Worm (Caenorhabditis elegans) whole organism, late embryonic: ENCODE data around the gene ecps-1.

ENCODE experiments used
- C38D4.7 ChIP-seq: fragments of 200-800 bp; sonication (Bioruptor generic); optimal IDR thresholded peaks from 2 replicates; lab custom pipeline; 2018; ENCODE audit warnings: mild to moderate bottlenecking, missing genetic modification characterization, moderate library complexity, missing compliant biosample characterization
- K09A11.1 ChIP-seq: sonication (generic microtip); optimal IDR thresholded peaks from 2 replicates; lab custom pipeline; 2017; ENCODE audit warnings: antibody characterized with exemption, mild to moderate bottlenecking, missing genetic modification characterization, missing compliant biosample characterization; ENCODE audit not compliant: insufficient read depth
- T23F11.4 ChIP-seq: fragments of 200-800 bp; sonication (Bioruptor generic); optimal IDR thresholded peaks from 2 replicates; lab custom pipeline; 2018; ENCODE audit warnings: mild to moderate bottlenecking, missing genetic modification characterization, missing compliant biosample characterization
- Y22D7AL.16 ChIP-seq: sonication (generic microtip); optimal IDR thresholded peaks from 2 replicates; lab custom pipeline; 2016; ENCODE audit warnings: missing genetic modification characterization, missing compliant biosample characterization
- ahr-1 ChIP-seq: sonication (generic microtip); optimal IDR thresholded peaks from 2 replicates; lab custom pipeline; 2016; ENCODE audit warnings: missing genetic modification characterization, missing compliant biosample characterization
- ama-1 ChIP-seq: fragments of 150-350 bp; optimal IDR thresholded peaks from 2 replicates; lab custom pipeline; 2014
- ceh-14 ChIP-seq: sonication (generic microtip); optimal IDR thresholded peaks from 2 replicates; lab custom pipeline; 2016; ENCODE audit warnings: missing genotype, missing genetic modification characterization, missing compliant biosample characterization
- ceh-18 ChIP-seq: sonication (generic microtip); optimal IDR thresholded peaks from 2 replicates; lab custom pipeline; 2016; ENCODE audit warnings: missing genetic modification characterization, missing compliant biosample characterization
- ceh-2 ChIP-seq: sonication (generic microtip); optimal IDR thresholded peaks from 2 replicates; lab custom pipeline; 2016; ENCODE audit warnings: missing genotype, missing genetic modification characterization, missing compliant biosample characterization
- ceh-30 ChIP-seq: fragments of 150-350 bp; optimal IDR thresholded peaks from 2 replicates; lab custom pipeline; 2014; ENCODE audit warnings: missing biosample characterization, missing genetic modification characterization
- ceh-34 ChIP-seq: sonication (generic microtip); optimal IDR thresholded peaks from 2 replicates; lab custom pipeline; 2016; ENCODE audit warnings: mild to moderate bottlenecking, missing genetic modification characterization, missing compliant biosample characterization
- ceh-45 ChIP-seq: fragments of 200-800 bp; sonication (Bioruptor generic); IDR thresholded peaks from 2 replicates; pipeline ENCODE4 v1.3.6; 2022; ENCODE audit warnings: missing genetic modification reagents, missing genetic modification characterization, missing compliant biosample characterization
- ceh-48 ChIP-seq: sonication (generic microtip); optimal IDR thresholded peaks from 2 replicates; lab custom pipeline; 2016; ENCODE audit warnings: missing genetic modification characterization, inconsistent platforms, missing compliant biosample characterization
- ceh-6 ChIP-seq: fragments of 200-800 bp; sonication (Bioruptor generic); optimal IDR thresholded peaks from 2 replicates; lab custom pipeline; 2018; ENCODE audit warnings: mild to moderate bottlenecking, missing genetic modification characterization, missing compliant biosample characterization
- ceh-9 ChIP-seq: sonication (generic microtip); optimal IDR thresholded peaks from 2 replicates; lab custom pipeline; 2016; ENCODE audit warnings: mild to moderate bottlenecking, missing genetic modification characterization, inconsistent platforms, missing compliant biosample characterization
- che-1 ChIP-seq: sonication (generic microtip); optimal IDR thresholded peaks from 2 replicates; lab custom pipeline; 2016; ENCODE audit warnings: mild to moderate bottlenecking, missing genetic modification characterization, missing compliant biosample characterization
- dmd-4 ChIP-seq: sonication (generic microtip); optimal IDR thresholded peaks from 2 replicates; lab custom pipeline; 2016; ENCODE audit warnings: borderline replicate concordance, missing genetic modification characterization, missing compliant biosample characterization
- dve-1 ChIP-seq: sonication (generic microtip); optimal IDR thresholded peaks from 2 replicates; lab custom pipeline; 2017; ENCODE audit warnings: antibody characterized with exemption, mild to moderate bottlenecking, missing genetic modification characterization, missing compliant biosample characterization
- elt-2 ChIP-seq: sonication (generic microtip); optimal IDR thresholded peaks from 2 replicates; lab custom pipeline; 2016; ENCODE audit warnings: missing genetic modification reagents, missing genetic modification characterization, missing compliant biosample characterization
- ets-4 ChIP-seq: sonication (generic microtip); optimal IDR thresholded peaks from 2 replicates; lab custom pipeline; 2016; ENCODE audit warnings: missing genetic modification characterization, missing compliant biosample characterization
- fax-1 ChIP-seq: sonication (generic microtip); optimal IDR thresholded peaks from 2 replicates; lab custom pipeline; 2016; ENCODE audit warnings: missing genotype, missing genetic modification characterization, missing compliant biosample characterization
- fkh-10 ChIP-seq: fragments of 150-350 bp; optimal IDR thresholded peaks from 2 replicates; lab custom pipeline; 2014; ENCODE audit warnings: missing biosample characterization, missing genetic modification reagents, missing genetic modification characterization
- fkh-6 ChIP-seq: sonication (generic microtip); optimal IDR thresholded peaks from 2 replicates; lab custom pipeline; 2016; ENCODE audit warnings: missing genetic modification characterization, missing compliant biosample characterization
- gmeb-2 ChIP-seq: sonication (generic microtip); optimal IDR thresholded peaks from 2 replicates; lab custom pipeline; 2016; ENCODE audit warnings: missing genetic modification characterization, inconsistent platforms, missing compliant biosample characterization
- hlh-13 ChIP-seq: fragments of 200-800 bp; sonication (Bioruptor generic); optimal IDR thresholded peaks from 2 replicates; lab custom pipeline; 2018; ENCODE audit warnings: mild to moderate bottlenecking, missing genetic modification characterization, missing compliant biosample characterization
- hlh-15 ChIP-seq: sonication (generic microtip); optimal IDR thresholded peaks from 2 replicates; lab custom pipeline; 2016; ENCODE audit warnings: missing genetic modification characterization, missing compliant biosample characterization
- hlh-30 ChIP-seq: sonication (generic microtip); optimal IDR thresholded peaks from 2 replicates; lab custom pipeline; 2017; ENCODE audit warnings: antibody characterized with exemption, missing genetic modification characterization, missing compliant biosample characterization; ENCODE audit not compliant: insufficient read depth
- hlh-8 ChIP-seq: sonication (generic microtip); optimal IDR thresholded peaks from 2 replicates; lab custom pipeline; 2016; ENCODE audit warnings: missing genotype, missing genetic modification characterization, missing compliant biosample characterization
- lim-6 ChIP-seq: sonication (generic microtip); optimal IDR thresholded peaks from 2 replicates; lab custom pipeline; 2016; ENCODE audit warnings: missing genetic modification characterization, missing compliant biosample characterization
- nhr-11 ChIP-seq: fragments of 150-350 bp; optimal IDR thresholded peaks from 2 replicates; lab custom pipeline; 2014; ENCODE audit warnings: missing biosample characterization, missing genetic modification characterization
- nhr-232 ChIP-seq: sonication (generic microtip); optimal IDR thresholded peaks from 2 replicates; lab custom pipeline; 2016; ENCODE audit warnings: missing genetic modification characterization, missing compliant biosample characterization
- npax-4 ChIP-seq: sonication (generic microtip); optimal IDR thresholded peaks from 2 replicates; lab custom pipeline; 2016; ENCODE audit warnings: missing genetic modification characterization, missing compliant biosample characterization
- odd-2 ChIP-seq: sonication (generic microtip); optimal IDR thresholded peaks from 2 replicates; lab custom pipeline; 2017; ENCODE audit warnings: antibody characterized with exemption, mild to moderate bottlenecking, missing genetic modification characterization, missing compliant biosample characterization
- pag-3 ChIP-seq: sonication (generic microtip); optimal IDR thresholded peaks from 2 replicates; lab custom pipeline; 2016; ENCODE audit warnings: missing compliant biosample characterization, missing genetic modification characterization, borderline replicate concordance
- pax-1 ChIP-seq: fragments of 150-350 bp; optimal IDR thresholded peaks from 2 replicates; lab custom pipeline; 2014; ENCODE audit warnings: missing biosample characterization, missing genetic modification characterization
- pha-2 ChIP-seq: sonication (generic microtip); optimal IDR thresholded peaks from 2 replicates; lab custom pipeline; 2017; ENCODE audit warnings: mild to moderate bottlenecking, missing genetic modification characterization, missing compliant biosample characterization
- pha-4 ChIP-seq: fragments of 150-350 bp; optimal IDR thresholded peaks from 2 replicates; lab custom pipeline; 2018; ENCODE audit warnings: missing biosample characterization, missing genetic modification reagents, missing genetic modification characterization
- rnt-1 ChIP-seq: sonication (generic microtip); optimal IDR thresholded peaks from 2 replicates; lab custom pipeline; 2016; ENCODE audit warnings: missing genetic modification characterization, missing compliant biosample characterization
- sdc-2 ChIP-seq: sonication (generic microtip); optimal IDR thresholded peaks from 2 replicates; lab custom pipeline; 2016; ENCODE audit warnings: missing genotype, missing genetic modification characterization, missing compliant biosample characterization
- sox-2 ChIP-seq: fragments of 200-800 bp; sonication (Bioruptor generic); IDR thresholded peaks from 2 replicates; pipeline ENCODE4 v1.3.6; 2022; ENCODE audit warnings: missing genetic modification reagents, missing genetic modification characterization, missing compliant biosample characterization
- syd-9 ChIP-seq: sonication (generic microtip); optimal IDR thresholded peaks from 2 replicates; lab custom pipeline; 2016; ENCODE audit warnings: mild to moderate bottlenecking, missing genetic modification characterization, moderate library complexity, missing compliant biosample characterization
- tbx-2 ChIP-seq: sonication (generic microtip); optimal IDR thresholded peaks from 2 replicates; lab custom pipeline; 2016; ENCODE audit warnings: missing genetic modification characterization, missing compliant biosample characterization
- tbx-7 ChIP-seq: sonication (generic microtip); optimal IDR thresholded peaks from 2 replicates; lab custom pipeline; 2016; ENCODE audit warnings: missing genotype, missing genetic modification characterization, missing compliant biosample characterization
- ttx-3 ChIP-seq: sonication (generic microtip); optimal IDR thresholded peaks from 2 replicates; lab custom pipeline; 2016; ENCODE audit warnings: missing genetic modification reagents, missing genetic modification characterization, missing compliant biosample characterization
- unc-3 ChIP-seq, 2 experiments: fragments of 200-800 bp in 1 of 2; sonication (Bioruptor generic) in 1 of 2; sonication (generic microtip) in 1 of 2; conservative IDR thresholded peaks in 1 of 2; optimal IDR thresholded peaks in 1 of 2; 2 replicates each; pipeline versions ENCODE4 v1.3.6 to Lab custom; 2016 to 2022; ENCODE audit warnings: missing compliant biosample characterization in 2 of 2, missing genetic modification characterization in 2 of 2, missing genetic modification reagents in 1 of 2
- unc-42 ChIP-seq: sonication (generic microtip); optimal IDR thresholded peaks from 2 replicates; lab custom pipeline; 2016; ENCODE audit warnings: missing genotype, missing genetic modification characterization, missing compliant biosample characterization
- unc-55 ChIP-seq: sonication (generic microtip); optimal IDR thresholded peaks from 2 replicates; lab custom pipeline; 2017; ENCODE audit warnings: missing biosample characterization, missing genetic modification reagents, missing genetic modification characterization
- unc-86 ChIP-seq: sonication (generic microtip); optimal IDR thresholded peaks from 2 replicates; lab custom pipeline; 2016; ENCODE audit warnings: missing genetic modification characterization, missing compliant biosample characterization
- ztf-16 ChIP-seq: sonication (generic microtip); optimal IDR thresholded peaks from 2 replicates; lab custom pipeline; 2017; ENCODE audit warnings: missing genetic modification characterization, missing compliant biosample characterization

The ecps-1 gene

ce11 chrIII:10462935-10463548, 2.7 kb upstream of the ecps-1 start:
- TF ChIP-seq ceh-45 (GFP tag; lab: Robert Waterston, UW): no peak
- no peak for TF ChIP-seq ceh-34 (tag; lab: Kevin White, UChicago)
- TF ChIP-seq sdc-2 (tag; lab: Kevin White, UChicago): no peak
- no peak for TF ChIP-seq ceh-18 (tag; lab: Kevin White, UChicago)
- no peak for TF ChIP-seq T23F11.4 (GFP tag; lab: Kevin White, UChicago)
- no peak for TF ChIP-seq unc-42
- no peak for TF ChIP-seq unc-55 (GFP tag; lab: Kevin White, UChicago)
- no peak for TF ChIP-seq nhr-11 (tag; lab: Kevin White, UChicago)
- TF ChIP-seq ahr-1: no peak
- no peak for TF ChIP-seq ceh-2
- no peak for TF ChIP-seq sox-2 (GFP tag; lab: Robert Waterston, UW)
- no peak for TF ChIP-seq lim-6 (tag; lab: Kevin White, UChicago)
- TF ChIP-seq hlh-15 (tag; lab: Kevin White, UChicago): no peak
- TF ChIP-seq dve-1 (tag; lab: Kevin White, UChicago): no peak

ce11 chrIII:10461164-10461546, 804 bp upstream of the ecps-1 start, which contains the start of gene atx-2:
atx-2 (plus strand) TSS chrIII:10461389.
- TF ChIP-seq odd-2: peak; percentile 92
- TF ChIP-seq npax-4 (tag; lab: Kevin White, UChicago): peak; percentile 89
- peak; percentile 98 for TF ChIP-seq unc-3 (GFP tag; conservative IDR thresholded peaks at IDR 0.05; lab: Robert Waterston, UW)
- TF ChIP-seq unc-3 (tag; optimal IDR thresholded peaks at IDR 0.05; lab: Kevin White, UChicago): peak; percentile 99
- TF ChIP-seq hlh-30 (tag; lab: Kevin White, UChicago): peak; percentile 74
- peak; percentile 93 for TF ChIP-seq fkh-10
- TF ChIP-seq lim-6 (tag; lab: Kevin White, UChicago): peak; percentile 98
- TF ChIP-seq ceh-45 (GFP tag; lab: Robert Waterston, UW): peak; percentile 99
- peak; percentile 99 for TF ChIP-seq hlh-8
- TF ChIP-seq pha-4 (tag; lab: Kevin White, UChicago): no peak
- TF ChIP-seq che-1 (tag; lab: Kevin White, UChicago): peak; percentile 93
- peak; percentile 89 for TF ChIP-seq sdc-2 (tag; lab: Kevin White, UChicago)
- peak; percentile 99 for TF ChIP-seq ceh-14 (tag; lab: Kevin White, UChicago)
- TF ChIP-seq dmd-4: peak; percentile 97
- peak; percentile 93 for TF ChIP-seq Y22D7AL.16 (tag; lab: Kevin White, UChicago)
- peak; percentile 90 for TF ChIP-seq tbx-7 (tag; lab: Kevin White, UChicago)
- TF ChIP-seq ztf-16 (tag; lab: Kevin White, UChicago): peak; percentile 98
- TF ChIP-seq ceh-9 (tag; lab: Kevin White, UChicago): peak; percentile 87
- TF ChIP-seq T23F11.4 (GFP tag; lab: Kevin White, UChicago): peak; percentile 97
- TF ChIP-seq ceh-30: peak; percentile 98
- no peak for TF ChIP-seq pax-1 (tag; lab: Kevin White, UChicago)
- peak; percentile 86 for TF ChIP-seq ets-4 (tag; lab: Kevin White, UChicago)
- peak; percentile 97 for TF ChIP-seq pag-3 (tag; lab: Kevin White, UChicago)
- peak; percentile 98 for TF ChIP-seq gmeb-2
- peak; percentile 99 for TF ChIP-seq ahr-1
- peak; percentile 96 for TF ChIP-seq hlh-15 (tag; lab: Kevin White, UChicago)
- TF ChIP-seq ceh-48: peak; percentile 97
- TF ChIP-seq C38D4.7 (GFP tag; lab: Kevin White, UChicago): peak; percentile 95
- TF ChIP-seq rnt-1: peak; percentile 99
- no peak for TF ChIP-seq ama-1 (lab: Kevin White, UChicago)
- TF ChIP-seq tbx-2 (tag; lab: Kevin White, UChicago): peak; percentile 99
- TF ChIP-seq ttx-3 (tag; lab: Kevin White, UChicago): peak; percentile 98
- peak; percentile 97 for TF ChIP-seq fax-1 (tag; lab: Kevin White, UChicago)
- peak; percentile 87 for TF ChIP-seq hlh-13
- TF ChIP-seq fkh-6 (tag; lab: Kevin White, UChicago): peak; percentile 95
- TF ChIP-seq elt-2 (tag; lab: Kevin White, UChicago): peak; percentile 99
- peak; percentile 98 for TF ChIP-seq syd-9 (tag; lab: Kevin White, UChicago)
- TF ChIP-seq K09A11.1 (tag; lab: Kevin White, UChicago): peak; percentile 98
- TF ChIP-seq ceh-34 (tag; lab: Kevin White, UChicago): peak; percentile 99
- peak; percentile 96 for TF ChIP-seq nhr-232
- TF ChIP-seq ceh-6 (GFP tag; lab: Kevin White, UChicago): peak; percentile 97
- peak; percentile 98 for TF ChIP-seq unc-86 (tag; lab: Kevin White, UChicago)
- TF ChIP-seq pha-2: peak; percentile 97
